Fruit fly (Drosophila melanogaster) whole organism, prepupa: ENCODE data around the gene Gnmt.

ENCODE experiments used
- CG6276 ChIP-seq: fragments of 200-800 bp; sonication (Bioruptor generic); optimal IDR thresholded peaks from 2 replicates; lab custom pipeline; 2017; ENCODE audit warnings: missing biosample characterization, mild to moderate bottlenecking, missing genetic modification characterization
- CG6808 ChIP-seq: fragments of 200-800 bp; sonication (Bioruptor generic); optimal IDR thresholded peaks from 3 replicates; lab custom pipeline; 2017; ENCODE audit warnings: missing biosample characterization, missing genetic modification characterization, mild to moderate bottlenecking, moderate library complexity, missing genetic modification reagents
- Eip93F ChIP-seq: fragments of 200-800 bp; sonication (Bioruptor generic); optimal IDR thresholded peaks from 2 replicates; lab custom pipeline; 2016; ENCODE audit warnings: missing biosample characterization, mild to moderate bottlenecking, missing genetic modification characterization
- Hr39 ChIP-seq: fragments of 200-800 bp; sonication (Bioruptor generic); optimal IDR thresholded peaks from 2 replicates; lab custom pipeline; 2016; ENCODE audit warnings: missing biosample characterization, missing genetic modification characterization
- Lpt ChIP-seq: fragments of 200-800 bp; sonication (Bioruptor generic); optimal IDR thresholded peaks from 3 replicates; lab custom pipeline; 2016; ENCODE audit warnings: missing biosample characterization, missing genetic modification characterization

DNA sequence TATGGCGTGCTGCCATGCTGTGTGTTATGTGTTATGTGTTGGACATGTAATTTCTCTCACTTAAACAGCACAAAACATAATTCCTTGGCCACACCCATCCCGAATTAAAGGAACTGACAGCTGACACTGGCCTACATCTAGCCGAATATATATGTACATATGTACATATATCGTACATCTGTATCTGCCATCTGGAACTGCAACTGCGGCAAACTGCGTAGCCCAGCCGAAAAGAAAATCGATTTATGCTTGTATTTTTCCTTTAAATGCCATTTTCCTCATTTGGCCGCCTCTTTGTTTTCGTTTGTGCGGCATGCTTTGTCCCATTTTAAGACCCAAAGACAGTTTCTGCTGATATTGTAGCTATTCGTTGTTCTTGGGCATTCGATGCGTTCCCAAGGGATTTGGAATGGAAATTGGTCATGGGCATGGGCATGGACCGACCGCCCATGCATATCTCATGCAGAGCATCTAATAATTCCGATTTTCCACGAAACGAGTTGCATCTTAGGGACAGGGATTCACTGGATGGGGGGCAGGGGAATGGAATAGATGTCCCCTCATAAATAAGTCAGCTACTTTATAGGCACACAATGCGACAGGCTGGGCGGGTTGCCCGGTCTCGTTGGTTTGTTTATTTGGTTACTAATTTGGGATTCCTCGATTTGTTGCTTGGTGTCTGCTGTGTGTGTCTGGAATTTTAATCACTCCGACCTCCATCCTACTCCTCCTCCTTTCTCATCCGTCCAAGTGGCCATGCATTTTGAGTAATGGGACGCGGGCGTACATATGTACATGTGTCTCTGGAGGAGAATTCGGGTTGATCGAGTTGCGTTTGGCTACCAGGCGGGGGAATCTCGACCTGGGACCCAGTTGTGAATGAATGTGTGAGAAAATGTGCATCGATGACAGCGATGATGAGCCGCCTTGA, 25.0 kb upstream of the Gnmt start:
- TF ChIP-seq CG6808 (GFP tag; lab: Kevin White, UChicago) (no peak), Eip93F (GFP tag; lab: Kevin White, UChicago) (no peak), CG6276 (GFP tag; lab: Kevin White, UChicago) (no peak), Hr39 (GFP tag; lab: Kevin White, UChicago) (no peak), Lpt (GFP tag; lab: Kevin White, UChicago) (no peak)
